Fruit fly (Drosophila melanogaster) whole organism, embryonic: ENCODE results near the gene MICU3.

Experiments used
- Adf1 ChIP-seq: fragments of 200-800 bp; sonication (Bioruptor generic); IDR thresholded peaks from 2 replicates; pipeline ENCODE4 v1.3.6; 2022; ENCODE audit warnings: missing biosample characterization, missing genetic modification characterization
- B-H1 ChIP-seq: fragments of 200-800 bp; sonication (Bioruptor generic); IDR thresholded peaks from 3 replicates; pipeline ENCODE4 v1.3.6; 2022; ENCODE audit warnings: missing biosample characterization, missing genetic modification characterization
- B-H2 ChIP-seq: fragments of 200-800 bp; sonication (Bioruptor generic); optimal IDR thresholded peaks from 2 replicates; lab custom pipeline; 2018; ENCODE audit warnings: missing biosample characterization, mild to moderate bottlenecking, missing genetic modification characterization
- CG10565 ChIP-seq: fragments of 200-800 bp; sonication (Bioruptor generic); optimal IDR thresholded peaks from 3 replicates; lab custom pipeline; 2016; ENCODE audit warnings: missing biosample characterization, mild to moderate bottlenecking, missing genetic modification characterization
- CG11093 ChIP-seq: fragments of 200-800 bp; sonication (Bioruptor generic); IDR thresholded peaks from 3 replicates; pipeline ENCODE4 v1.3.6; 2022; ENCODE audit warnings: missing biosample characterization, missing genetic modification characterization
- CG11456 ChIP-seq: fragments of 200-800 bp; sonication (Bioruptor generic); IDR thresholded peaks from 3 replicates; pipeline ENCODE4 v1.3.6; 2022; ENCODE audit warnings: missing biosample characterization, missing genetic modification characterization
- CG12155 ChIP-seq: fragments of 200-800 bp; sonication (Bioruptor generic); optimal IDR thresholded peaks from 3 replicates; lab custom pipeline; 2016; ENCODE audit warnings: missing biosample characterization, missing genetic modification characterization
- CG12769 ChIP-seq: fragments of 200-800 bp; sonication (Bioruptor generic); optimal IDR thresholded peaks from 2 replicates; lab custom pipeline; 2019; ENCODE audit warnings: missing biosample characterization, mild to moderate bottlenecking, missing genetic modification characterization, moderate library complexity
- CG15269 ChIP-seq: fragments of 200-800 bp; sonication (Bioruptor generic); optimal IDR thresholded peaks from 2 replicates; lab custom pipeline; 2018; ENCODE audit warnings: missing biosample characterization, mild to moderate bottlenecking, missing genetic modification characterization, moderate library complexity
- CG2116 ChIP-seq: fragments of 200-800 bp; sonication (Bioruptor generic); optimal IDR thresholded peaks from 3 replicates; lab custom pipeline; 2018; ENCODE audit warnings: missing biosample characterization, mild to moderate bottlenecking, missing genetic modification characterization
- CG2202 ChIP-seq: fragments of 200-800 bp; sonication (Bioruptor generic); optimal IDR thresholded peaks from 2 replicates; lab custom pipeline; 2018; ENCODE audit warnings: missing biosample characterization, mild to moderate bottlenecking, missing genetic modification characterization
- CG2678 ChIP-seq: fragments of 200-800 bp; sonication (Bioruptor generic); optimal IDR thresholded peaks from 3 replicates; lab custom pipeline; 2019; ENCODE audit warnings: missing biosample characterization, mild to moderate bottlenecking, missing genetic modification characterization, moderate library complexity
- CG30431 ChIP-seq: fragments of 200-800 bp; sonication (Bioruptor generic); optimal IDR thresholded peaks from 2 replicates; lab custom pipeline; 2017; ENCODE audit warnings: missing biosample characterization, missing genetic modification characterization
- CG6254 ChIP-seq: fragments of 200-800 bp; sonication (Bioruptor generic); optimal IDR thresholded peaks from 3 replicates; lab custom pipeline; 2017; ENCODE audit warnings: mild to moderate bottlenecking, missing biosample characterization, missing genetic modification reagents, missing genetic modification characterization
- CG6791 ChIP-seq: fragments of 200-800 bp; sonication (Bioruptor generic); IDR thresholded peaks from 3 replicates; pipeline ENCODE4 v1.3.6; 2022; ENCODE audit warnings: missing biosample characterization, missing genetic modification characterization; ENCODE audit not compliant: partially characterized antibody
- CG6854 ChIP-seq: fragments of 200-800 bp; sonication (Bioruptor generic); optimal IDR thresholded peaks from 3 replicates; lab custom pipeline; 2017; ENCODE audit warnings: missing biosample characterization, mild to moderate bottlenecking, missing genetic modification characterization
- CG9727 ChIP-seq: fragments of 200-800 bp; sonication (Bioruptor generic); optimal IDR thresholded peaks from 3 replicates; lab custom pipeline; 2017; ENCODE audit warnings: missing biosample characterization, mild to moderate bottlenecking, missing genetic modification characterization
- CoRest ChIP-seq: fragments of 200-800 bp; sonication (Bioruptor generic); optimal IDR thresholded peaks from 3 replicates; lab custom pipeline; 2018; ENCODE audit warnings: missing biosample characterization, mild to moderate bottlenecking, missing genetic modification characterization, moderate library complexity
- Doc3 ChIP-seq: fragments of 200-800 bp; sonication (Bioruptor generic); IDR thresholded peaks from 3 replicates; pipeline ENCODE4 v1.3.6; 2022; ENCODE audit warnings: missing biosample characterization, missing genetic modification characterization; ENCODE audit not compliant: partially characterized antibody
- HLHmδ ChIP-seq: fragments of 200-800 bp; sonication (Bioruptor generic); optimal IDR thresholded peaks from 2 replicates; lab custom pipeline; 2018; ENCODE audit warnings: missing biosample characterization, mild to moderate bottlenecking, missing genetic modification characterization, moderate library complexity
- Myb ChIP-seq: fragments of 200-800 bp; sonication (Bioruptor generic); optimal IDR thresholded peaks from 2 replicates; lab custom pipeline; 2016; ENCODE audit warnings: missing biosample characterization, missing genetic modification characterization
- Neu2 ChIP-seq: fragments of 200-800 bp; sonication (Bioruptor generic); optimal IDR thresholded peaks from 3 replicates; lab custom pipeline; 2016; ENCODE audit warnings: missing biosample characterization, missing genetic modification characterization, borderline replicate concordance
- Nf-YA ChIP-seq: fragments of 200-800 bp; sonication (Bioruptor generic); IDR thresholded peaks from 2 replicates; pipeline ENCODE4 v1.3.6; 2022; ENCODE audit warnings: missing biosample characterization, missing genetic modification characterization
- Sin3A ChIP-seq: fragments of >200 bp; optimal IDR thresholded peaks from 2 replicates; lab custom pipeline; 2018
- Sry-β ChIP-seq: fragments of 200-800 bp; sonication (Bioruptor generic); optimal IDR thresholded peaks from 2 replicates; lab custom pipeline; 2018; ENCODE audit warnings: missing biosample characterization, mild to moderate bottlenecking, missing genetic modification characterization, moderate library complexity
- abd-A ChIP-seq: fragments of 200-800 bp; sonication (Bioruptor generic); optimal IDR thresholded peaks from 3 replicates; lab custom pipeline; 2019; ENCODE audit warnings: missing biosample characterization, mild to moderate bottlenecking, missing genetic modification characterization, moderate library complexity
- amos ChIP-seq: fragments of 200-800 bp; sonication (Bioruptor generic); IDR thresholded peaks from 2 replicates; pipeline ENCODE4 v1.3.6; 2022; ENCODE audit warnings: missing biosample characterization, missing genetic modification characterization; ENCODE audit not compliant: partially characterized antibody
- ash1 ChIP-seq: fragments of 200-800 bp; sonication (Bioruptor generic); optimal IDR thresholded peaks from 2 replicates; lab custom pipeline; 2018; ENCODE audit warnings: missing biosample characterization, mild to moderate bottlenecking, missing genetic modification characterization
- ato ChIP-seq: fragments of 200-800 bp; sonication (Bioruptor generic); IDR thresholded peaks from 2 replicates; pipeline ENCODE4 v1.3.6; 2022; ENCODE audit warnings: missing biosample characterization, missing genetic modification characterization; ENCODE audit not compliant: partially characterized antibody
- az2 ChIP-seq: fragments of 200-800 bp; sonication (Bioruptor generic); optimal IDR thresholded peaks from 3 replicates; lab custom pipeline; 2016; ENCODE audit warnings: missing biosample characterization, missing genetic modification characterization
- bab2 ChIP-seq: fragments of 200-800 bp; sonication (Bioruptor generic); optimal IDR thresholded peaks from 2 replicates; lab custom pipeline; 2016; ENCODE audit warnings: missing biosample characterization, missing genetic modification characterization
- bcd ChIP-seq: fragments of 200-800 bp; sonication (Bioruptor generic); optimal IDR thresholded peaks from 2 replicates; lab custom pipeline; 2017; ENCODE audit warnings: missing biosample characterization, mild to moderate bottlenecking, missing genetic modification characterization
- chinmo ChIP-seq: fragments of 200-800 bp; sonication (Bioruptor generic); IDR thresholded peaks from 4 replicates; pipeline ENCODE4 v1.3.6; 2022; ENCODE audit warnings: missing biosample characterization, missing genetic modification characterization; ENCODE audit not compliant: partially characterized antibody
- disco-r ChIP-seq: fragments of 200-800 bp; sonication (Bioruptor generic); optimal IDR thresholded peaks from 2 replicates; lab custom pipeline; 2016; ENCODE audit warnings: missing biosample characterization, missing genetic modification characterization
- dm ChIP-seq: fragments of 200-800 bp; sonication (Bioruptor generic); optimal IDR thresholded peaks from 3 replicates; lab custom pipeline; 2016; ENCODE audit warnings: missing biosample characterization, missing genetic modification characterization
- ftz-f1 ChIP-seq: fragments of 200-800 bp; sonication (Bioruptor generic); optimal IDR thresholded peaks from 2 replicates; lab custom pipeline; 2016; ENCODE audit warnings: missing biosample characterization, missing genetic modification characterization
- gce ChIP-seq: fragments of 200-800 bp; sonication (Bioruptor generic); IDR thresholded peaks from 3 replicates; pipeline ENCODE4 v1.3.6; 2022; ENCODE audit warnings: missing biosample characterization, missing genetic modification characterization
- gt ChIP-seq: fragments of 200-800 bp; sonication (Bioruptor generic); IDR thresholded peaks from 2 replicates; pipeline ENCODE4 v1.3.6; 2022; ENCODE audit warnings: missing biosample characterization, missing genetic modification characterization
- kah ChIP-seq: fragments of 200-800 bp; sonication (Bioruptor generic); optimal IDR thresholded peaks from 2 replicates; lab custom pipeline; 2018; ENCODE audit warnings: missing biosample characterization, mild to moderate bottlenecking, missing genetic modification characterization
- lola ChIP-seq, 3 experiments: fragments of >200 bp in 2 of 3; fragments of 200-800 bp in 1 of 3; sonication (Bioruptor generic) in 1 of 3; optimal IDR thresholded peaks; 2 replicates each; lab custom pipeline; 2017 to 2019; ENCODE audit warnings: missing biosample characterization in 3 of 3, missing genetic modification characterization in 3 of 3, mild to moderate bottlenecking in 1 of 3, moderate library complexity in 1 of 3
- prd ChIP-seq, 3 experiments: fragments of >200 bp in 2 of 3; fragments of 200-800 bp in 1 of 3; sonication (Bioruptor generic) in 1 of 3; optimal IDR thresholded peaks in 2 of 3; IDR thresholded peaks in 1 of 3; 2 replicates in 2 of 3; 3 replicates in 1 of 3; pipeline versions ENCODE4 v1.3.6 to Lab custom; 2017 to 2022; ENCODE audit warnings: missing biosample characterization in 1 of 3, missing genetic modification characterization in 1 of 3
- salm ChIP-seq: fragments of 200-800 bp; sonication (Bioruptor generic); optimal IDR thresholded peaks from 2 replicates; lab custom pipeline; 2018; ENCODE audit warnings: missing biosample characterization, mild to moderate bottlenecking, missing genetic modification characterization
- sd ChIP-seq: fragments of 200-800 bp; sonication (Bioruptor generic); optimal IDR thresholded peaks from 3 replicates; lab custom pipeline; 2018; ENCODE audit warnings: missing biosample characterization, mild to moderate bottlenecking, missing genetic modification characterization, moderate library complexity
- sisA ChIP-seq: fragments of 200-800 bp; sonication (Bioruptor generic); IDR thresholded peaks from 2 replicates; pipeline ENCODE4 v1.3.6; 2022; ENCODE audit warnings: missing biosample characterization, missing genetic modification characterization
- so ChIP-seq: fragments of 200-800 bp; sonication (Bioruptor generic); IDR thresholded peaks from 3 replicates; pipeline ENCODE4 v1.3.6; 2022; ENCODE audit warnings: missing biosample characterization, missing genetic modification characterization
- sug ChIP-seq: fragments of 200-800 bp; optimal IDR thresholded peaks from 2 replicates; lab custom pipeline; 2019; ENCODE audit warnings: missing biosample characterization, mild to moderate bottlenecking, missing genetic modification characterization, moderate library complexity
- vfl ChIP-seq: fragments of 200-800 bp; sonication (Bioruptor generic); optimal IDR thresholded peaks from 2 replicates; lab custom pipeline; 2016; ENCODE audit warnings: missing biosample characterization, missing genetic modification characterization
- vnd ChIP-seq: fragments of 200-800 bp; sonication (Bioruptor generic); IDR thresholded peaks from 3 replicates; pipeline ENCODE4 v1.3.6; 2022; ENCODE audit warnings: missing biosample characterization, missing genetic modification characterization; ENCODE audit not compliant: partially characterized antibody

MICU3 gene

DNA sequence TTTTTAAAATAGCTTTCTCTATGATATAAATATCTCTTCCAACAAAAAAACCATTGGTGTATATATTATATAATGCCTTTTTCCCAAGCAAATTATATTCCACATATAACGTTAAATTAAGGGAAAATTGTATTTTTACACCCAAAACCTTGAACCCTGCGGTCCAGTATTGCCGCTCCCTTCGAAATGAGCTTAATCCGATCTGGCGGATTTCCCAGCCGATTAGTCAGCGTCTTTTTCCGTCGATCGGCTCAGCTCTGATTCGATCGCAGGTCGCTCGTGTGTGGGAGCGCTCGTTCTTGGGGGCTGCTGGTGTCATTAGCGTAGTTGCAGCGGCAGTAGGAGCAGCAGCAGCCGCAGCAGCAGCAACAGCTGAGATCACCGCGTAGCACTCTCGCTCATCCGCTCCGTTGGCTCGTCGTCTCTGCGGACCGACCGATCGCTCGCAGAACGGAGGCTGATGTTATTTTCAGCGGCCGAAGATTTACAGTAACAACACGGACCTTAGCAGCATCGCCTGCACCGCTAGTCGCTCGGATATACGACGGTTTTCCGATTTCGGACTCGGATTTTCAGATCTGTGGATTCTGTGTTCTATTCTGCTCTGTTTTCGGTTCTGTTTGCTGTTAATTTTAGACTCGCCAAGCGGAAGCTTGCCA is 43.4 kb downstream of the MICU3 start, which contains the start of gene CG4733 (continued):
- TF ChIP-seq CG15269 (peak; percentile 14), gt (GFP tag; lab: Robert Waterston, UW) (no peak), vfl (GFP tag; lab: Kevin White, UChicago) (no peak), gce (no peak), bab2 (GFP tag; lab: Kevin White, UChicago) (no peak), CG11456 (GFP tag; lab: Robert Waterston, UW) (no peak), ato (0 out of 2 replicates have a peak, but pooled peaks have one; percentile 7), ftz-f1 (GFP tag; lab: Kevin White, UChicago) (no peak), abd-A (tag; lab: Kevin White, UChicago) (no peak), sd (no peak), salm (tag; lab: Kevin White, UChicago) (no peak), disco-r (GFP tag; lab: Kevin White, UChicago) (no peak), Sin3A (lab: Kevin White, UChicago) (no peak), CG30431 (no peak), Nf-YA (GFP tag; lab: Robert Waterston, UW) (no peak), dm (GFP tag; lab: Kevin White, UChicago) (no peak), CG6254 (GFP tag; lab: Kevin White, UChicago) (no peak), Myb (GFP tag; lab: Kevin White, UChicago) (no peak), CG2202 (no peak), prd (optimal IDR thresholded peaks at IDR 0.05; lab: Kevin White, UChicago) (peak in 1 of 2 experiments; percentile 62), prd (GFP tag; IDR thresholded peaks at IDR 0.05; lab: Robert Waterston, UW) (no peak), kah (GFP tag; lab: Kevin White, UChicago) (no peak), lola (GFP tag; optimal IDR thresholded peaks at IDR 0.05; lab: Kevin White, UChicago) (peak in 1 of 3 experiments; percentile 40), HLHmδ (GFP tag; lab: Kevin White, UChicago) (peak; percentile 45), chinmo (peak; percentile 96), CG6854 (GFP tag; lab: Kevin White, UChicago) (no peak), CG2116 (GFP tag; lab: Kevin White, UChicago) (no peak), Sry-β (peak; percentile 97), az2 (GFP tag; lab: Kevin White, UChicago) (peak; percentile 21), CG10565 (GFP tag; lab: Kevin White, UChicago) (no peak), CG12769 (tag; lab: Kevin White, UChicago) (peak; percentile 79), ash1 (GFP tag; lab: Kevin White, UChicago) (no peak), CG12155 (GFP tag; lab: Kevin White, UChicago) (peak; percentile 3), sisA (no peak), sug (tag; lab: Kevin White, UChicago) (peak; percentile 58), CG6791 (GFP tag; lab: Robert Waterston, UW) (peak; percentile 27; the same call in 1 of the 3 replicates), amos (peak; percentile 22; the same call in 1 of the 2 replicates), B-H2 (no peak), Neu2 (GFP tag; lab: Kevin White, UChicago) (no peak), CG11093 (GFP tag; lab: Robert Waterston, UW) (no peak), Doc3 (GFP tag; lab: Robert Waterston, UW) (no peak), CG2678 (tag; lab: Kevin White, UChicago) (peak; percentile 46), CoRest (tag; lab: Kevin White, UChicago) (peak; percentile 44), Adf1 (peak; percentile 74), vnd (GFP tag; lab: Robert Waterston, UW) (no peak), bcd (GFP tag; lab: Kevin White, UChicago) (peak; percentile 31), B-H1 (GFP tag; lab: Robert Waterston, UW) (no peak), CG9727 (GFP tag; lab: Kevin White, UChicago) (no peak), so (GFP tag; lab: Robert Waterston, UW) (peak; percentile 71; the same call in 1 of the 3 replicates)
